Worm (Caenorhabditis elegans) whole organism, mixed stage, embryonic: ENCODE results near the gene F41G4.8.

Source experiments
- blmp-1 ChIP-seq: fragments of 150-350 bp; optimal IDR thresholded peaks from 2 replicates; lab custom pipeline; 2014; ENCODE audit warnings: missing biosample characterization, missing genetic modification characterization
- ceh-39 ChIP-seq: fragments of 150-350 bp; optimal IDR thresholded peaks from 2 replicates; lab custom pipeline; 2014; ENCODE audit warnings: missing biosample characterization, missing genetic modification characterization
- ceh-43 ChIP-seq: fragments of 200-800 bp; sonication (Bioruptor generic); optimal IDR thresholded peaks from 2 replicates; lab custom pipeline; 2018; ENCODE audit warnings: mild to moderate bottlenecking, missing genetic modification characterization, moderate library complexity, missing compliant biosample characterization
- ceh-83 ChIP-seq: fragments of 200-800 bp; sonication (Bioruptor generic); optimal IDR thresholded peaks from 2 replicates; lab custom pipeline; 2018; ENCODE audit warnings: mild to moderate bottlenecking, missing genetic modification characterization, missing compliant biosample characterization
- ces-1 ChIP-seq: fragments of 150-350 bp; optimal IDR thresholded peaks from 2 replicates; lab custom pipeline; 2014; ENCODE audit warnings: missing biosample characterization, missing genetic modification reagents, missing genetic modification characterization
- cnd-1 ChIP-seq: fragments of 200-800 bp; sonication (Bioruptor generic); optimal IDR thresholded peaks from 2 replicates; lab custom pipeline; 2018; ENCODE audit warnings: mild to moderate bottlenecking, missing genetic modification characterization, missing compliant biosample characterization
- drap-1 ChIP-seq: fragments of 200-800 bp; sonication (Bioruptor generic); optimal IDR thresholded peaks from 3 replicates; lab custom pipeline; 2018; ENCODE audit warnings: mild to moderate bottlenecking, missing genetic modification characterization, missing compliant biosample characterization
- elt-1 ChIP-seq: sonication (generic microtip); optimal IDR thresholded peaks from 2 replicates; lab custom pipeline; 2017; ENCODE audit warnings: missing genetic modification characterization, mild to moderate bottlenecking, missing compliant biosample characterization, antibody characterized with exemption, moderate library complexity, borderline replicate concordance; ENCODE audit not compliant: insufficient read depth
- elt-3 ChIP-seq: fragments of 150-350 bp; optimal IDR thresholded peaks from 2 replicates; lab custom pipeline; 2014; ENCODE audit warnings: missing biosample characterization, missing genetic modification characterization
- ham-2 ChIP-seq: fragments of 200-800 bp; sonication (Bioruptor generic); optimal IDR thresholded peaks from 2 replicates; lab custom pipeline; 2018; ENCODE audit warnings: mild to moderate bottlenecking, missing genetic modification characterization, missing compliant biosample characterization
- hlh-1 ChIP-seq: fragments of 150-350 bp; optimal IDR thresholded peaks from 2 replicates; lab custom pipeline; 2014; ENCODE audit warnings: missing biosample characterization, missing genetic modification reagents, missing genetic modification characterization
- lin-13 ChIP-seq: fragments of 150-350 bp; optimal IDR thresholded peaks from 2 replicates; lab custom pipeline; 2014; ENCODE audit warnings: missing biosample characterization, missing genetic modification characterization
- lin-32 ChIP-seq: fragments of 200-800 bp; sonication (Bioruptor generic); optimal IDR thresholded peaks from 2 replicates; lab custom pipeline; 2018; ENCODE audit warnings: mild to moderate bottlenecking, missing genetic modification characterization, missing compliant biosample characterization
- lsy-2 ChIP-seq: fragments of 150-350 bp; optimal IDR thresholded peaks from 2 replicates; lab custom pipeline; 2014; ENCODE audit warnings: missing biosample characterization, missing genetic modification characterization
- mep-1 ChIP-seq: fragments of 150-350 bp; optimal IDR thresholded peaks from 2 replicates; lab custom pipeline; 2017; ENCODE audit warnings: missing biosample characterization, missing genetic modification reagents, missing genetic modification characterization, inconsistent platforms
- nhr-12 ChIP-seq: fragments of 150-350 bp; optimal IDR thresholded peaks from 2 replicates; lab custom pipeline; 2014; ENCODE audit warnings: missing biosample characterization, missing genetic modification characterization
- nhr-2 ChIP-seq: fragments of 150-350 bp; optimal IDR thresholded peaks from 2 replicates; lab custom pipeline; 2014; ENCODE audit warnings: missing biosample characterization, missing genetic modification characterization
- nhr-237 ChIP-seq: fragments of 150-350 bp; optimal IDR thresholded peaks from 2 replicates; lab custom pipeline; 2014; ENCODE audit warnings: missing biosample characterization, missing genetic modification characterization
- nhr-28 ChIP-seq: fragments of 150-350 bp; optimal IDR thresholded peaks from 2 replicates; lab custom pipeline; 2014; ENCODE audit warnings: missing biosample characterization, missing genetic modification characterization
- nhr-76 ChIP-seq: sonication (generic microtip); optimal IDR thresholded peaks from 2 replicates; lab custom pipeline; 2017; ENCODE audit warnings: missing biosample characterization, missing genetic modification characterization
- pha-4 ChIP-seq: fragments of 150-350 bp; optimal IDR thresholded peaks from 2 replicates; lab custom pipeline; 2018; ENCODE audit warnings: missing biosample characterization, missing genetic modification reagents, missing genetic modification characterization
- sem-2 ChIP-seq: fragments of 200-800 bp; sonication (Bioruptor generic); optimal IDR thresholded peaks from 2 replicates; lab custom pipeline; 2018; ENCODE audit warnings: mild to moderate bottlenecking, missing genetic modification characterization, missing compliant biosample characterization
- snpc-4 ChIP-seq: fragments of 150-350 bp; optimal IDR thresholded peaks from 2 replicates; lab custom pipeline; 2014; ENCODE audit warnings: missing biosample characterization, missing genetic modification characterization
- sptf-1 ChIP-seq: sonication (generic microtip); optimal IDR thresholded peaks from 2 replicates; lab custom pipeline; 2017; ENCODE audit warnings: mild to moderate bottlenecking, missing genetic modification characterization, moderate library complexity, missing compliant biosample characterization
- unc-120 ChIP-seq: sonication (generic microtip); optimal IDR thresholded peaks from 2 replicates; lab custom pipeline; 2017; ENCODE audit warnings: missing genetic modification characterization, missing compliant biosample characterization; ENCODE audit not compliant: poor library complexity, severe bottlenecking
- unc-39 ChIP-seq: fragments of 150-350 bp; optimal IDR thresholded peaks from 2 replicates; lab custom pipeline; 2014; ENCODE audit warnings: missing biosample characterization, missing genetic modification characterization
- unc-62 ChIP-seq: fragments of 150-350 bp; optimal IDR thresholded peaks from 2 replicates; lab custom pipeline; 2014; ENCODE audit warnings: missing biosample characterization, missing genetic modification reagents, missing genetic modification characterization
- zip-8 ChIP-seq: fragments of 150-350 bp; optimal IDR thresholded peaks from 2 replicates; lab custom pipeline; 2014; ENCODE audit warnings: missing biosample characterization, missing genetic modification characterization
- ztf-11 ChIP-seq: fragments of 150-350 bp; optimal IDR thresholded peaks from 2 replicates; lab custom pipeline; 2014; ENCODE audit warnings: missing biosample characterization, missing genetic modification characterization

Gene F41G4.8

DNA sequence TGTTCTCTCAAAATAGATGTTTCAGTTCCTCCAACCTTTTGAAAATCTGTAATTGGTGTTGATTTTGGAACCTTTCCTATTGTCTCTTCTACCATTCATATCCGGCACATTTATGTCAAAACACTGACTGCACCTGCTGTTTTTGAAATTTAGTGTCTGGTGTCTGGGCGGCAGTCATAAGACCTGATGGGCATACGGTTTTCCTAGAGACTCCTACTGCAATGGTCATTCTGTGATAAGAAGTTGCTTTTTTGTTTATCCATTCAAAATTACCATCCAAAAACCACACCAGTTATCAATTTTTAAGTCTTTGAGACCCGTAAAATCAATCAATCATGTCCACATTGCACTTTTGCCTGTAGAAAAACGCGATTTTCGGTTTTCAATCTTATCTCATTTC is 46.2 kb downstream of the F41G4.8 start:
- TF ChIP-seq elt-3 (no peak), unc-120 (tag; lab: Kevin White, UChicago) (no peak), nhr-2 (tag; lab: Kevin White, UChicago) (no peak), drap-1 (GFP tag; lab: Kevin White, UChicago) (no peak), ceh-83 (GFP tag; lab: Kevin White, UChicago) (no peak), cnd-1 (tag; lab: Kevin White, UChicago) (no peak), zip-8 (tag; lab: Kevin White, UChicago) (no peak), lsy-2 (no peak), unc-62 (GFP tag; lab: Kevin White, UChicago) (no peak), hlh-1 (tag; lab: Kevin White, UChicago) (no peak), ztf-11 (tag; lab: Kevin White, UChicago) (no peak)

DNA sequence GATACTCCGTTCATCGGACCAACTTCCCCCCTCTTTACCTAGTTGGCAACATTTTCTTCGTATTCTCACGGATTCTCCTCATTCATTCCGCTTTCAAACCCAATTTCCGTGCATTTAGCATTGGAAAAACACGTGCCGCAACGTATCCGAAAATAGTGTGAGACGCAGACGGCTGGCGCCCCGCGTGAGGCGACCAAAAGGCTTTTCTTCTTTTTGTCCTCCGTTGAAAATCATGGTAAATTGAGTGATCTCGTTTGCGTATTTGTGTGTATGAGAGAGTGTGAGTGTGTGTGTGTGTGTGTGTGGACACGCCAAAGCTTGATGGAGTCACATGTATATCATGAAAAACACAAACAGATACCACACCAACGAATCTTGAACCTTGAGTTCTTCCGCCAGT is 48.0 kb downstream of the F41G4.8 start:
- no peak for TF ChIP-seq ceh-39
- no peak for TF ChIP-seq ceh-43
- peak; percentile 61 for TF ChIP-seq ham-2
- peak; percentile 82 for TF ChIP-seq unc-120 (tag; lab: Kevin White, UChicago)
- peak; percentile 30 for TF ChIP-seq unc-62 (GFP tag; lab: Kevin White, UChicago)
- TF ChIP-seq drap-1 (GFP tag; lab: Kevin White, UChicago) = peak; percentile 16
- TF ChIP-seq snpc-4 (tag; lab: Kevin White, UChicago) = no peak
- peak; percentile 34 for TF ChIP-seq nhr-237 (tag; lab: Kevin White, UChicago)
- no peak for TF ChIP-seq hlh-1 (tag; lab: Kevin White, UChicago)
- peak; percentile 75 for TF ChIP-seq ces-1
- no peak for TF ChIP-seq sptf-1
- TF ChIP-seq, all 35 proteins: peak for 6

DNA sequence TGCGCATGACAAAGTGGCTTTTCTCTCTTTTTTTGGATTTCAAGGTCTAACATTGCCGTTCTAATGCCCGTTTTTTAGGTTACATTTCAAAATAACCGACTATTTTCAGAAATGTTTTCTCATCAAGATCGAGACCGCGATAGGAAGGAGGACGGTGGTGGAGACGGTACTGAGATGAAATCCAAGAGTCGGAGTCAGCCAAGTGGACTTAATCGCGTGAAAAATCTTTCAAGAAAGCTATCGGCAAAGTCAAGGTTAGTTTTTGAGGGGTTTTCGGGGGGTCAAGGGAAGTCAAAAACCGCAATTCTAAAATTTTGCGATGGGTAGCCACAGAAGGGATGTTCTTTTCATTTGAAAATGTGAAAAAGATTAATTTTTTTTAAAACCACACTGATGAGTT is 48.8 kb downstream of the F41G4.8 start, which contains the start of gene aak-2:
aak-2 (plus strand) TSS at position 110 of the 400 bp plus-strand sequence.
- TF ChIP-seq lsy-2 (no peak), mep-1 (tag; lab: Kevin White, UChicago) (no peak), hlh-1 (tag; lab: Kevin White, UChicago) (no peak), ces-1 (no peak), lin-32 (GFP tag; lab: Kevin White, UChicago) (no peak), lin-13 (tag; lab: Kevin White, UChicago) (no peak), unc-39 (tag; lab: Kevin White, UChicago) (no peak), elt-1 (tag; lab: Kevin White, UChicago) (no peak), sem-2 (no peak), pha-4 (tag; lab: Kevin White, UChicago) (no peak), unc-120 (tag; lab: Kevin White, UChicago) (no peak), ceh-39 (no peak)

DNA sequence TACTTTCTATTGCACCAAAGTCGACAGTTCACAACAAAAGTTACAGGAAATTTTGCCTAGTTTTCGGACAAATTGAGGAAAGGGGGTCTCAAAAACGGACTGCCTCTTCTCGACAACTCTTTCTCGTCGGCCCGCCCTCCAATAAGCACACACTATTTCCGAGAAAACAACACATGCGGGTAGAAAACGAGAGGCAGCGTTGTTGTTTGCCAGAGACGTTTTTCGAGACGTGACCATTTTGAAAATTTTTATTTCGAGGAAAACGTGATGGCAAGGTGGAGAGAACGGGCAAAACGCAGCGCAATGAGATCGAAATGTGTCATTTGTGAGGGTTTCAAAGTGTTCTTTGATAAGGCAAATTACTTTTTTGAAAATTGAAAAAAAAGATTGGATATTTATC is 51.4 kb downstream of the F41G4.8 start:
- TF ChIP-seq sem-2 (no peak), unc-120 (tag; lab: Kevin White, UChicago) (no peak), ham-2 (no peak), drap-1 (GFP tag; lab: Kevin White, UChicago) (no peak), ceh-43 (no peak), nhr-2 (tag; lab: Kevin White, UChicago) (no peak), elt-1 (tag; lab: Kevin White, UChicago) (no peak), pha-4 (tag; lab: Kevin White, UChicago) (no peak), mep-1 (tag; lab: Kevin White, UChicago) (no peak), sptf-1 (no peak), blmp-1 (tag; lab: Kevin White, UChicago) (no peak), elt-3 (no peak), lin-32 (GFP tag; lab: Kevin White, UChicago) (no peak), nhr-76 (tag; lab: Kevin White, UChicago) (no peak), ces-1 (no peak), nhr-28 (tag; lab: Kevin White, UChicago) (no peak), zip-8 (tag; lab: Kevin White, UChicago) (no peak), nhr-12 (no peak), snpc-4 (tag; lab: Kevin White, UChicago) (no peak), ceh-39 (no peak)
